Fruit fly (Drosophila melanogaster) whole organism, pupa: ENCODE measurements around the gene Ptpa.

Experiments
- CG13204 ChIP-seq: fragments of 200-800 bp; sonication (Bioruptor generic); optimal IDR thresholded peaks from 2 replicates; lab custom pipeline; 2018; ENCODE audit warnings: missing biosample characterization, mild to moderate bottlenecking, missing genetic modification characterization, moderate library complexity
- CG9948 ChIP-seq: fragments of 200-800 bp; sonication (Bioruptor generic); optimal IDR thresholded peaks from 2 replicates; lab custom pipeline; 2018; ENCODE audit warnings: missing biosample characterization, mild to moderate bottlenecking, missing genetic modification characterization, moderate library complexity
- fd96Ca ChIP-seq: fragments of 200-800 bp; sonication (Bioruptor generic); IDR thresholded peaks from 3 replicates; pipeline ENCODE4 v1.3.6; 2022; ENCODE audit warnings: missing biosample characterization, missing genetic modification characterization
- gl ChIP-seq: fragments of 200-800 bp; sonication (Bioruptor generic); optimal IDR thresholded peaks from 2 replicates; lab custom pipeline; 2018; ENCODE audit warnings: missing biosample characterization, mild to moderate bottlenecking, missing genetic modification characterization

DNA sequence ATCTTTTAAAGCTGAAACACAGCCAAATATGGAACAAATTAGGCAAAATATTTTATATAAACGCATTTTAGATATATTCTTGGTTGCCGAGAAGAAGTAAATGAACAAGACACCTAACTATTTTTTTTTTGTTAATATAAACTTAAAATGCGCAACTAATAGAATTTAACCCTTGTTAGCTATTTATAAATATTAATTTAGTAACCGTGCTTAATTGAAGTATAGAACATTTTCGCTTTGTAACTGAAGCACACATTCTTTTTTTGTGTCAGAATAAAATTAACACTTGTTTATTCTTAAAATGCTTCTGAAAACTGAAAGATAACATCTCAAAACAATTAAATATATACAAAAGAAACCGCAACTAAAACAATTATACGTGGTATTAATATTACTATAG, 10.8 kb downstream of the Ptpa start, which contains the start of gene Sfp23F:
- TF ChIP-seq CG9948 (no peak), gl (no peak), fd96Ca (GFP tag; lab: Robert Waterston, UW) (no peak), CG13204 (GFP tag; lab: Kevin White, UChicago) (no peak)
